Fruit fly (Drosophila melanogaster) whole organism, wandering third instar larva: ENCODE measurements around the gene gro.
A peak's percentile ranks its signal among the peaks of the same experiment; 100 is the strongest.

Experiments used
- Abd-B ChIP-seq: fragments of >200 bp; optimal IDR thresholded peaks from 2 replicates; lab custom pipeline; 2017; ENCODE audit warnings: missing biosample characterization, missing genetic modification characterization
- CG32264 ChIP-seq: fragments of 200-800 bp; sonication (Bioruptor generic); optimal IDR thresholded peaks from 2 replicates; lab custom pipeline; 2016; ENCODE audit warnings: missing biosample characterization, missing genetic modification characterization
- CG9705 ChIP-seq: fragments of 200-800 bp; sonication (Bioruptor generic); optimal IDR thresholded peaks from 2 replicates; lab custom pipeline; 2018; ENCODE audit warnings: missing biosample characterization, mild to moderate bottlenecking, missing genetic modification characterization
- CrebA ChIP-seq: fragments of 200-800 bp; sonication (Bioruptor generic); optimal IDR thresholded peaks from 2 replicates; lab custom pipeline; 2016; ENCODE audit warnings: missing biosample characterization, mild to moderate bottlenecking, missing genetic modification characterization, borderline replicate concordance
- Dfd ChIP-seq: fragments of >200 bp; optimal IDR thresholded peaks from 2 replicates; lab custom pipeline; 2017; ENCODE audit warnings: missing biosample characterization, missing genetic modification characterization
- Dif ChIP-seq: fragments of 200-275, 200-300 bp; sonication (Bioruptor generic); optimal IDR thresholded peaks from 2 replicates; lab custom pipeline; 2018; ENCODE audit warnings: missing biosample characterization, missing genetic modification characterization; ENCODE audit not compliant: partially characterized antibody
- GATAd ChIP-seq: sonication (Bioruptor generic); optimal IDR thresholded peaks from 2 replicates; lab custom pipeline; 2016; ENCODE audit warnings: missing biosample characterization, missing genetic modification characterization
- HLH106 ChIP-seq: fragments of 200-800 bp; optimal IDR thresholded peaks from 3 replicates; lab custom pipeline; 2019; ENCODE audit warnings: missing biosample characterization, mild to moderate bottlenecking, missing genetic modification characterization, moderate library complexity
- Hnf4 ChIP-seq: fragments of 200-800 bp; sonication (Bioruptor generic); optimal IDR thresholded peaks from 2 replicates; lab custom pipeline; 2016; ENCODE audit warnings: missing biosample characterization, mild to moderate bottlenecking, missing genetic modification characterization
- Hr78 ChIP-seq: fragments of >200 bp; optimal IDR thresholded peaks from 2 replicates; lab custom pipeline; 2017; ENCODE audit warnings: missing biosample characterization, missing genetic modification characterization
- Hr83 ChIP-seq: fragments of 200-300 bp; sonication (Bioruptor generic); optimal IDR thresholded peaks from 2 replicates; lab custom pipeline; 2016; ENCODE audit warnings: missing biosample characterization, mild to moderate bottlenecking, missing genetic modification characterization, moderate library complexity; ENCODE audit not compliant: poor library complexity, severe bottlenecking
- Jra ChIP-seq: sonication (Bioruptor generic); optimal IDR thresholded peaks from 2 replicates; lab custom pipeline; 2016; ENCODE audit warnings: missing biosample characterization, missing genetic modification characterization
- Mio ChIP-seq: sonication (Bioruptor generic); optimal IDR thresholded peaks from 2 replicates; lab custom pipeline; 2016; ENCODE audit warnings: missing biosample characterization, missing genetic modification characterization
- Myc ChIP-seq: fragments of >200 bp; optimal IDR thresholded peaks from 2 replicates; lab custom pipeline; 2017
- N ChIP-seq: fragments of >200 bp; optimal IDR thresholded peaks from 2 replicates; lab custom pipeline; 2018; ENCODE audit warnings: missing biosample characterization, missing external identifiers, missing genetic modification characterization
- OdsH ChIP-seq: fragments of 200-800 bp; sonication (Bioruptor generic); optimal IDR thresholded peaks from 2 replicates; lab custom pipeline; 2016; ENCODE audit warnings: missing biosample characterization, mild to moderate bottlenecking, missing genetic modification characterization
- Rel ChIP-seq, 2 experiments: fragments of 200-800 bp; sonication (Bioruptor generic) in 1 of 2; optimal IDR thresholded peaks; 2 replicates in 1 of 2; 3 replicates in 1 of 2; lab custom pipeline; 2016 to 2019; ENCODE audit warnings: mild to moderate bottlenecking in 2 of 2, missing biosample characterization in 2 of 2, missing genetic modification characterization in 2 of 2, moderate library complexity in 1 of 2
- Sp1 ChIP-seq: fragments of 200-800 bp; sonication (Bioruptor generic); optimal IDR thresholded peaks from 3 replicates; lab custom pipeline; 2019; ENCODE audit warnings: missing biosample characterization, mild to moderate bottlenecking, missing genetic modification characterization, moderate library complexity
- Vsx2 ChIP-seq: fragments of 200-300, 225-300 bp; sonication (Bioruptor generic); optimal IDR thresholded peaks from 2 replicates; lab custom pipeline; 2018; ENCODE audit warnings: missing biosample characterization, missing genetic modification characterization; ENCODE audit not compliant: partially characterized antibody
- br ChIP-seq: fragments of 200-800 bp; sonication (Bioruptor generic); optimal IDR thresholded peaks from 2 replicates; lab custom pipeline; 2016; ENCODE audit warnings: missing biosample characterization, missing genetic modification characterization
- brk ChIP-seq: fragments of 200-800 bp; sonication (Bioruptor generic); optimal IDR thresholded peaks from 2 replicates; lab custom pipeline; 2016; ENCODE audit warnings: missing biosample characterization, mild to moderate bottlenecking, missing genetic modification characterization
- dl ChIP-seq, 2 experiments: fragments of 175-275, 200-275 bp in 1 of 2; fragments of 200-275 bp in 1 of 2; sonication (Bioruptor generic); optimal IDR thresholded peaks; lab custom pipeline; 2018; ENCODE audit warnings: mild to moderate bottlenecking in 2 of 2, missing biosample characterization in 2 of 2, missing genetic modification characterization in 2 of 2, moderate library complexity in 2 of 2; ENCODE audit not compliant: partially characterized antibody in 2 of 2, insufficient read depth in 1 of 2
- dmrt93B ChIP-seq: fragments of 200-800 bp; sonication (Bioruptor generic); optimal IDR thresholded peaks from 2 replicates; lab custom pipeline; 2018; ENCODE audit warnings: missing biosample characterization, mild to moderate bottlenecking, missing genetic modification characterization
- dsf ChIP-seq: sonication (Bioruptor generic); optimal IDR thresholded peaks from 2 replicates; lab custom pipeline; 2016; ENCODE audit warnings: missing biosample characterization, missing genetic modification characterization, borderline replicate concordance
- ey ChIP-seq: fragments of 200-800 bp; sonication (Bioruptor generic); optimal IDR thresholded peaks from 2 replicates; lab custom pipeline; 2016; ENCODE audit warnings: missing biosample characterization, missing genetic modification characterization
- foxo ChIP-seq, 2 experiments: fragments of 200-800 bp; sonication (Bioruptor generic); optimal IDR thresholded peaks; 2 replicates in 1 of 2; 3 replicates in 1 of 2; lab custom pipeline; 2016 to 2017; ENCODE audit warnings: missing biosample characterization in 2 of 2, missing genetic modification characterization in 2 of 2
- fru ChIP-seq: fragments of 200-800 bp; sonication (Bioruptor generic); optimal IDR thresholded peaks from 3 replicates; lab custom pipeline; 2016; ENCODE audit warnings: missing biosample characterization, mild to moderate bottlenecking, missing genetic modification characterization
- h ChIP-seq: fragments of 200-800 bp; sonication (Bioruptor generic); optimal IDR thresholded peaks from 3 replicates; lab custom pipeline; 2016; ENCODE audit warnings: missing biosample characterization, mild to moderate bottlenecking, missing genetic modification characterization
- jim ChIP-seq: fragments of 175-275, 200-325 bp; sonication (Bioruptor generic); optimal IDR thresholded peaks from 2 replicates; lab custom pipeline; 2016; ENCODE audit warnings: missing biosample characterization, mild to moderate bottlenecking, missing genetic modification characterization
- lola ChIP-seq: fragments of >200 bp; optimal IDR thresholded peaks from 2 replicates; lab custom pipeline; 2017; ENCODE audit warnings: missing biosample characterization, missing genetic modification characterization
- pan ChIP-seq: fragments of >200 bp; optimal IDR thresholded peaks from 2 replicates; lab custom pipeline; 2017
- psq ChIP-seq: fragments of 200-800 bp; sonication (Bioruptor generic); optimal IDR thresholded peaks from 3 replicates; lab custom pipeline; 2017; ENCODE audit warnings: missing biosample characterization, mild to moderate bottlenecking, missing genetic modification characterization, moderate library complexity
- rgr ChIP-seq: fragments of 200-800 bp; sonication (Bioruptor generic); optimal IDR thresholded peaks from 3 replicates; lab custom pipeline; 2016; ENCODE audit warnings: missing biosample characterization, mild to moderate bottlenecking, missing genetic modification characterization
- sage ChIP-seq: fragments of 200-800 bp; sonication (Bioruptor generic); optimal IDR thresholded peaks from 2 replicates; lab custom pipeline; 2016; ENCODE audit warnings: missing biosample characterization, mild to moderate bottlenecking, missing genetic modification characterization
- sv ChIP-seq: fragments of 200-800 bp; sonication (Bioruptor generic); optimal IDR thresholded peaks from 3 replicates; lab custom pipeline; 2016; ENCODE audit warnings: missing biosample characterization, missing genetic modification characterization
- tai ChIP-seq: sonication (Bioruptor generic); optimal IDR thresholded peaks from 2 replicates; lab custom pipeline; 2016; ENCODE audit warnings: missing biosample characterization, missing genetic modification characterization
- usp ChIP-seq: fragments of >200 bp; optimal IDR thresholded peaks from 2 replicates; lab custom pipeline; 2017; ENCODE audit warnings: missing biosample characterization, missing genetic modification characterization
- woc ChIP-seq: sonication (Bioruptor generic); optimal IDR thresholded peaks from 2 replicates; lab custom pipeline; 2016; ENCODE audit warnings: missing biosample characterization, mild to moderate bottlenecking, missing genetic modification characterization

Gene gro

dm6 chr3R:26007964-26008868, 33.3 kb upstream of the gro start:
- TF ChIP-seq brk (GFP tag; lab: Kevin White, UChicago) (peak; percentile 10), Dif (GFP tag; lab: Kevin White, UChicago) (no peak), ey (peak; percentile 20), HLH106 (tag; lab: Kevin White, UChicago) (no peak), Hnf4 (GFP tag; lab: Kevin White, UChicago) (no peak), dl (GFP tag; optimal IDR thresholded peaks at IDR 0.05; lab: Kevin White, UChicago; ENCODE audit: insufficient read depth in 1 of 2, partially characterized antibody in 2 of 2) (peak; percentile 34 to 51), Dfd (GFP tag; lab: Kevin White, UChicago) (peak; percentile 59), woc (GFP tag; lab: Kevin White, UChicago) (peak; percentile 42), Mio (GFP tag; lab: Kevin White, UChicago) (no peak), br (GFP tag; lab: Kevin White, UChicago) (peak; percentile 54), fru (peak; percentile 18), h (GFP tag; lab: Kevin White, UChicago) (peak; percentile 87), CG9705 (GFP tag; lab: Kevin White, UChicago) (peak; percentile 2), Rel (GFP tag; optimal IDR thresholded peaks at IDR 0.05; lab: Kevin White, UChicago) (peak; percentile 14), Rel (tag; optimal IDR thresholded peaks at IDR 0.05; lab: Kevin White, UChicago) (peak; percentile 87), Sp1 (peak; percentile 70), jim (GFP tag; lab: Kevin White, UChicago) (peak; percentile 48), usp (GFP tag; lab: Kevin White, UChicago) (no peak), foxo (GFP tag; optimal IDR thresholded peaks at IDR 0.05; lab: Kevin White, UChicago) (no peak), dsf (GFP tag; lab: Kevin White, UChicago) (no peak)

- TF ChIP-seq Vsx2 (GFP tag; lab: Kevin White, UChicago) = no peak
- peak; percentile 88 for TF ChIP-seq tai (GFP tag; lab: Kevin White, UChicago)
- peak; percentile 98 for TF ChIP-seq woc (GFP tag; lab: Kevin White, UChicago)
- TF ChIP-seq dsf (GFP tag; lab: Kevin White, UChicago) = peak; percentile 72
- peak; percentile 98 for TF ChIP-seq h (GFP tag; lab: Kevin White, UChicago)
- TF ChIP-seq Myc (lab: Kevin White, UChicago) = no peak
- TF ChIP-seq fru = peak; percentile 98
- peak; percentile 36 for TF ChIP-seq Mio (GFP tag; lab: Kevin White, UChicago)
- TF ChIP-seq brk (GFP tag; lab: Kevin White, UChicago) = peak; percentile 93
- TF ChIP-seq dmrt93B (GFP tag; lab: Kevin White, UChicago) = peak; percentile 95
- TF ChIP-seq CrebA = peak; percentile 39
- TF ChIP-seq jim (GFP tag; lab: Kevin White, UChicago) = no peak
- TF ChIP-seq Hr78 = no peak
- peak; percentile 68 for TF ChIP-seq Dif (GFP tag; lab: Kevin White, UChicago)
- TF ChIP-seq ey = peak; percentile 98
- TF ChIP-seq CG9705 (GFP tag; lab: Kevin White, UChicago) = peak; percentile 90
- no peak for TF ChIP-seq lola (GFP tag; lab: Kevin White, UChicago)
- TF ChIP-seq Hnf4 (GFP tag; lab: Kevin White, UChicago) = peak; percentile 95
- TF ChIP-seq Rel (GFP tag; optimal IDR thresholded peaks at IDR 0.05; lab: Kevin White, UChicago) = peak; percentile 96
- peak; percentile 68 for TF ChIP-seq Rel (tag; optimal IDR thresholded peaks at IDR 0.05; lab: Kevin White, UChicago)
- no peak for TF ChIP-seq usp (GFP tag; lab: Kevin White, UChicago)
- TF ChIP-seq sage (GFP tag; lab: Kevin White, UChicago) = peak; percentile 93
- TF ChIP-seq psq (GFP tag; lab: Kevin White, UChicago) = peak; percentile 94
- TF ChIP-seq foxo (GFP tag; optimal IDR thresholded peaks at IDR 0.05; lab: Kevin White, UChicago) = peak; percentile 88 to 97
- peak; percentile 96 for TF ChIP-seq CG32264 (GFP tag; lab: Kevin White, UChicago)
- TF ChIP-seq Jra (GFP tag; lab: Kevin White, UChicago) = peak; percentile 86
- peak; percentile 97 for TF ChIP-seq rgr (GFP tag; lab: Kevin White, UChicago)
- no peak for TF ChIP-seq Dfd (GFP tag; lab: Kevin White, UChicago)
- peak; percentile 30 for TF ChIP-seq Hr83 (GFP tag; lab: Kevin White, UChicago)
- TF ChIP-seq HLH106 (tag; lab: Kevin White, UChicago) = peak; percentile 97
- peak; percentile 97 for TF ChIP-seq Sp1
- TF ChIP-seq br (GFP tag; lab: Kevin White, UChicago) = peak; percentile 97
- TF ChIP-seq OdsH (GFP tag; lab: Kevin White, UChicago) = peak; percentile 98
- TF ChIP-seq GATAd = no peak
- peak; percentile 80 for TF ChIP-seq sv (GFP tag; lab: Kevin White, UChicago)
- TF ChIP-seq N = no peak
- TF ChIP-seq pan (lab: Kevin White, UChicago) = no peak
- no peak for TF ChIP-seq dl (GFP tag; optimal IDR thresholded peaks at IDR 0.05; lab: Kevin White, UChicago; ENCODE audit: insufficient read depth in 1 of 2, partially characterized antibody in 2 of 2)
- TF ChIP-seq Abd-B (GFP tag; lab: Kevin White, UChicago) = no peak
- TF ChIP-seq, all 38 proteins: peak for 26
These were observed 32.5 kb upstream of the gro start for dm6 chr3R:26008892-26009539.
